Worm (Caenorhabditis elegans) whole organism, young adult: ENCODE measurements around the gene pals-20.

Experiments
- B0336.3 ChIP-seq: fragments of 200-800 bp; sonication (Bioruptor generic); IDR thresholded peaks from 2 replicates; pipeline ENCODE4 v1.3.6; 2022; ENCODE audit warnings: missing genetic modification characterization, missing compliant biosample characterization
- D2030.7 ChIP-seq: fragments of 200-800 bp; sonication (Bioruptor generic); IDR thresholded peaks from 2 replicates; pipeline ENCODE4 v1.3.6; 2022; ENCODE audit warnings: missing genetic modification reagents, missing genetic modification characterization, missing compliant biosample characterization
- F10E7.11 ChIP-seq: sonication (generic microtip); optimal IDR thresholded peaks from 2 replicates; lab custom pipeline; 2017; ENCODE audit warnings: mild to moderate bottlenecking, missing genetic modification characterization, moderate library complexity, missing compliant biosample characterization
- F37B4.10 ChIP-seq: fragments of 200-800 bp; sonication (Bioruptor generic); IDR thresholded peaks from 2 replicates; pipeline ENCODE4 v1.3.6; 2022; ENCODE audit warnings: missing genetic modification characterization, missing compliant biosample characterization
- F39B2.1 ChIP-seq: fragments of 200-800 bp; sonication (Bioruptor generic); IDR thresholded peaks from 2 replicates; pipeline ENCODE4 v1.3.6; 2022; ENCODE audit warnings: missing genetic modification reagents, missing genetic modification characterization, missing compliant biosample characterization
- F57A8.1 ChIP-seq: fragments of 200-800 bp; sonication (Bioruptor generic); optimal IDR thresholded peaks from 2 replicates; lab custom pipeline; 2018; ENCODE audit warnings: mild to moderate bottlenecking, missing genetic modification characterization, moderate library complexity, missing compliant biosample characterization
- Y79H2A.3 ChIP-seq: fragments of 200-800 bp; sonication (Bioruptor generic); conservative IDR thresholded peaks from 2 replicates; pipeline ENCODE4 v1.3.6; 2022; ENCODE audit warnings: missing genetic modification reagents, missing genetic modification characterization, missing compliant biosample characterization
- akir-1 ChIP-seq: fragments of 200-800 bp; sonication (Bioruptor generic); optimal IDR thresholded peaks from 2 replicates; lab custom pipeline; 2018; ENCODE audit warnings: mild to moderate bottlenecking, missing genetic modification characterization, moderate library complexity, missing compliant biosample characterization
- attf-3 ChIP-seq: fragments of 200-800 bp; sonication (Bioruptor generic); conservative IDR thresholded peaks from 2 replicates; pipeline ENCODE4 v1.3.6; 2022; ENCODE audit warnings: missing genetic modification reagents, missing genetic modification characterization, missing compliant biosample characterization
- attf-5 ChIP-seq: fragments of 200-800 bp; sonication (Bioruptor generic); optimal IDR thresholded peaks from 2 replicates; lab custom pipeline; 2018; ENCODE audit warnings: mild to moderate bottlenecking, missing genetic modification characterization, missing compliant biosample characterization
- attf-6 ChIP-seq: fragments of 200-800 bp; sonication (Bioruptor generic); IDR thresholded peaks from 2 replicates; pipeline ENCODE4 v1.3.6; 2022; ENCODE audit warnings: missing genetic modification reagents, missing genetic modification characterization, missing compliant biosample characterization
- ceh-27 ChIP-seq: fragments of 200-800 bp; sonication (Bioruptor generic); optimal IDR thresholded peaks from 2 replicates; lab custom pipeline; 2018; ENCODE audit warnings: mild to moderate bottlenecking, missing genetic modification characterization, moderate library complexity, missing compliant biosample characterization
- ceh-91 ChIP-seq: fragments of 200-800 bp; sonication (Bioruptor generic); IDR thresholded peaks from 2 replicates; pipeline ENCODE4 v1.3.6; 2022; ENCODE audit warnings: missing genetic modification reagents, missing genetic modification characterization, missing compliant biosample characterization
- chd-7 ChIP-seq: sonication (generic microtip); optimal IDR thresholded peaks from 2 replicates; lab custom pipeline; 2016; ENCODE audit warnings: mild to moderate bottlenecking, missing genetic modification characterization, moderate library complexity, missing compliant biosample characterization
- efl-1 ChIP-seq: fragments of 150-350 bp; optimal IDR thresholded peaks from 2 replicates; lab custom pipeline; 2014; ENCODE audit warnings: missing biosample characterization, missing genetic modification reagents, missing genetic modification characterization
- egl-44 ChIP-seq: fragments of 200-800 bp; sonication (Bioruptor generic); IDR thresholded peaks from 2 replicates; pipeline ENCODE4 v1.3.6; 2022; ENCODE audit warnings: missing genetic modification reagents, missing genetic modification characterization, missing compliant biosample characterization
- egrh-3 ChIP-seq: fragments of 200-800 bp; sonication (Bioruptor generic); IDR thresholded peaks from 2 replicates; pipeline ENCODE4 v1.3.6; 2022; ENCODE audit warnings: missing genetic modification reagents, missing genetic modification characterization, missing compliant biosample characterization
- fkh-3 ChIP-seq: sonication (generic microtip); optimal IDR thresholded peaks from 2 replicates; lab custom pipeline; 2016; ENCODE audit warnings: mild to moderate bottlenecking, missing genetic modification characterization, missing compliant biosample characterization
- him-1 ChIP-seq: sonication (generic microtip); optimal IDR thresholded peaks from 2 replicates; lab custom pipeline; 2016; ENCODE audit warnings: missing genotype, missing genetic modification reagents, missing genetic modification characterization, missing compliant biosample characterization
- hmg-1.2 ChIP-seq: fragments of 200-800 bp; sonication (Bioruptor generic); IDR thresholded peaks from 2 replicates; pipeline ENCODE4 v1.3.6; 2022; ENCODE audit warnings: missing genetic modification reagents, missing genetic modification characterization, missing compliant biosample characterization
- lag-1 ChIP-seq: fragments of 200-800 bp; sonication (Bioruptor generic); IDR thresholded peaks from 2 replicates; pipeline ENCODE4 v1.3.6; 2022; ENCODE audit warnings: missing genetic modification reagents, missing genetic modification characterization, missing compliant biosample characterization
- lin-35 ChIP-seq, 3 experiments: fragments of 150-350 bp in 2 of 3; sonication (generic microtip) in 1 of 3; optimal IDR thresholded peaks; 2 replicates each; lab custom pipeline; 2014 to 2018; ENCODE audit warnings: missing biosample characterization in 3 of 3, missing genetic modification characterization in 3 of 3, missing genetic modification reagents in 3 of 3
- lin-54 ChIP-seq: fragments of 200-800 bp; sonication (Bioruptor generic); optimal IDR thresholded peaks from 2 replicates; lab custom pipeline; 2018; ENCODE audit warnings: mild to moderate bottlenecking, missing genetic modification characterization, missing compliant biosample characterization
- lir-1 ChIP-seq: fragments of 200-800 bp; sonication (Bioruptor generic); conservative IDR thresholded peaks from 2 replicates; pipeline ENCODE4 v1.3.6; 2022; ENCODE audit warnings: missing genetic modification reagents, missing genetic modification characterization, missing compliant biosample characterization
- lsl-1 ChIP-seq: fragments of 200-800 bp; sonication (Bioruptor generic); optimal IDR thresholded peaks from 2 replicates; lab custom pipeline; 2018; ENCODE audit warnings: mild to moderate bottlenecking, missing genetic modification characterization, moderate library complexity, missing compliant biosample characterization
- lsy-27 ChIP-seq: sonication (generic microtip); optimal IDR thresholded peaks from 2 replicates; lab custom pipeline; 2017; ENCODE audit warnings: missing genetic modification characterization, mild to moderate bottlenecking, missing compliant biosample characterization, antibody characterized with exemption, missing genotype, borderline replicate concordance; ENCODE audit not compliant: insufficient read depth
- madf-3 ChIP-seq: fragments of 200-800 bp; sonication (Bioruptor generic); IDR thresholded peaks from 2 replicates; pipeline ENCODE4 v1.3.6; 2022; ENCODE audit warnings: missing genetic modification reagents, missing genetic modification characterization, missing compliant biosample characterization
- madf-8 ChIP-seq: fragments of 200-800 bp; sonication (Bioruptor generic); conservative IDR thresholded peaks from 2 replicates; pipeline ENCODE4 v1.3.6; 2022; ENCODE audit warnings: missing genetic modification reagents, missing genetic modification characterization, missing compliant biosample characterization
- mcd-1 ChIP-seq: fragments of 200-800 bp; sonication (Bioruptor generic); IDR thresholded peaks from 2 replicates; pipeline ENCODE4 v1.3.6; 2022; ENCODE audit warnings: missing genetic modification reagents, missing genetic modification characterization, missing compliant biosample characterization
- nhr-90 ChIP-seq: sonication (generic microtip); optimal IDR thresholded peaks from 2 replicates; lab custom pipeline; 2016; ENCODE audit warnings: missing genotype, mild to moderate bottlenecking, missing genetic modification characterization, missing compliant biosample characterization
- pbrm-1 ChIP-seq: fragments of 200-800 bp; sonication (Bioruptor generic); IDR thresholded peaks from 2 replicates; pipeline ENCODE4 v1.3.6; 2022; ENCODE audit warnings: missing genetic modification reagents, missing genetic modification characterization, missing compliant biosample characterization
- repo-1 ChIP-seq: sonication (generic microtip); optimal IDR thresholded peaks from 2 replicates; lab custom pipeline; 2017; ENCODE audit warnings: mild to moderate bottlenecking, missing genetic modification characterization, missing compliant biosample characterization
- sea-2 ChIP-seq: fragments of 200-800 bp; sonication (Bioruptor generic); IDR thresholded peaks from 2 replicates; pipeline ENCODE4 v1.3.6; 2022; ENCODE audit warnings: missing genetic modification characterization, missing compliant biosample characterization
- snpc-1.1 ChIP-seq: sonication (generic microtip); optimal IDR thresholded peaks from 2 replicates; lab custom pipeline; 2017; ENCODE audit warnings: missing genetic modification characterization, mild to moderate bottlenecking, missing compliant biosample characterization, antibody characterized with exemption, moderate library complexity, missing genotype, missing genetic modification reagents; ENCODE audit not compliant: insufficient read depth
- sptf-2 ChIP-seq: fragments of 200-800 bp; sonication (Bioruptor generic); optimal IDR thresholded peaks from 2 replicates; lab custom pipeline; 2018; ENCODE audit warnings: mild to moderate bottlenecking, missing genetic modification characterization, missing compliant biosample characterization
- tbp1 ChIP-seq: fragments of 200-800 bp; sonication (Bioruptor generic); optimal IDR thresholded peaks from 2 replicates; lab custom pipeline; 2018; ENCODE audit warnings: mild to moderate bottlenecking, missing genetic modification characterization, missing compliant biosample characterization
- xnd-1 ChIP-seq: sonication (generic microtip); optimal IDR thresholded peaks from 2 replicates; lab custom pipeline; 2016; ENCODE audit warnings: missing genotype, missing genetic modification reagents, missing genetic modification characterization, missing compliant biosample characterization
- zfh-2 ChIP-seq: fragments of 200-800 bp; sonication (Bioruptor generic); conservative IDR thresholded peaks from 2 replicates; pipeline ENCODE4 v1.3.6; 2022; ENCODE audit warnings: missing genetic modification reagents, missing genetic modification characterization, missing compliant biosample characterization
- ztf-22 ChIP-seq: fragments of 200-800 bp; sonication (Bioruptor generic); optimal IDR thresholded peaks from 2 replicates; lab custom pipeline; 2018; ENCODE audit warnings: mild to moderate bottlenecking, missing genetic modification characterization, moderate library complexity, missing compliant biosample characterization
- ztf-25 ChIP-seq: fragments of 200-800 bp; sonication (Bioruptor generic); IDR thresholded peaks from 2 replicates; pipeline ENCODE4 v1.3.6; 2022; ENCODE audit warnings: missing genetic modification reagents, missing genetic modification characterization, missing compliant biosample characterization
- ztf-28 ChIP-seq: fragments of 200-800 bp; sonication (Bioruptor generic); IDR thresholded peaks from 2 replicates; pipeline ENCODE4 v1.3.6; 2022; ENCODE audit warnings: missing genetic modification reagents, missing genetic modification characterization, missing compliant biosample characterization
- ztf-3 ChIP-seq: fragments of 200-800 bp; sonication (Bioruptor generic); optimal IDR thresholded peaks from 2 replicates; lab custom pipeline; 2018; ENCODE audit warnings: mild to moderate bottlenecking, missing genetic modification characterization, missing compliant biosample characterization

Gene pals-20

ce11 chrIII:1429275-1429674 lies 41.2 kb upstream of the pals-20 start (continued):
- TF ChIP-seq ztf-3 (GFP tag; lab: Kevin White, UChicago): no peak
- TF ChIP-seq ztf-28 (GFP tag; lab: Robert Waterston, UW): no peak

- TF ChIP-seq efl-1 (GFP tag; lab: Kevin White, UChicago): peak; percentile 14
- TF ChIP-seq lir-1 (GFP tag; lab: Robert Waterston, UW): no peak
- 0 out of 2 replicates have a peak, but pooled peaks have one; percentile 19 for TF ChIP-seq D2030.7 (GFP tag; lab: Robert Waterston, UW)
- TF ChIP-seq sptf-2 (GFP tag; lab: Kevin White, UChicago): no peak
- TF ChIP-seq nhr-90 (tag; lab: Kevin White, UChicago): no peak
- no peak for TF ChIP-seq lag-1 (GFP tag; lab: Robert Waterston, UW)
- no peak for TF ChIP-seq lsl-1 (GFP tag; lab: Kevin White, UChicago)
- TF ChIP-seq mcd-1: peak; percentile 61
- TF ChIP-seq egl-44 (GFP tag; lab: Robert Waterston, UW): no peak
- TF ChIP-seq lin-54 (GFP tag; lab: Kevin White, UChicago): peak; percentile 72
- TF ChIP-seq tbp1 (GFP tag; lab: Kevin White, UChicago): no peak
Measured at ce11 chrIII:1428448-1428847, 40.3 kb upstream of the pals-20 start.

- TF ChIP-seq ztf-22 (GFP tag; lab: Kevin White, UChicago): no peak
- TF ChIP-seq lsl-1 (GFP tag; lab: Kevin White, UChicago): peak; percentile 64
Measured at ce11 chrIII:1427126-1427525, 39.0 kb upstream of the pals-20 start, which contains the start of gene lelo-2. Gene lelo-2 (minus strand): TSS chrIII:1427226.

- TF ChIP-seq zfh-2 (GFP tag; lab: Robert Waterston, UW) (peak; percentile 93), attf-6 (0 out of 2 replicates have a peak, but pooled peaks have one; percentile 37), attf-3 (peak; percentile 36; the same call in 1 of the 2 replicates), lin-35 (GFP tag; optimal IDR thresholded peaks at IDR 0.05; lab: Kevin White, UChicago) (peak in 2 of 3 experiments; percentile 0 to 63), akir-1 (GFP tag; lab: Kevin White, UChicago) (no peak), B0336.3 (GFP tag; lab: Robert Waterston, UW) (peak; percentile 46; the same call in 1 of the 2 replicates), pbrm-1 (GFP tag; lab: Robert Waterston, UW) (peak; percentile 69; the same call in 1 of the 2 replicates), ztf-22 (GFP tag; lab: Kevin White, UChicago) (no peak), madf-8 (no peak), hmg-1.2 (GFP tag; lab: Robert Waterston, UW) (peak; percentile 100), F57A8.1 (no peak), him-1 (tag; lab: Kevin White, UChicago) (peak; percentile 48), fkh-3 (tag; lab: Kevin White, UChicago) (no peak), lsy-27 (tag; lab: Kevin White, UChicago) (peak; percentile 76), attf-5 (GFP tag; lab: Kevin White, UChicago) (peak; percentile 57), snpc-1.1 (peak; percentile 28), egrh-3 (GFP tag; lab: Robert Waterston, UW) (peak; percentile 76), xnd-1 (tag; lab: Kevin White, UChicago) (no peak), Y79H2A.3 (GFP tag; lab: Robert Waterston, UW) (no peak), F39B2.1 (GFP tag; lab: Robert Waterston, UW) (no peak), ceh-91 (0 out of 2 replicates have a peak, but pooled peaks have one; percentile 10), F10E7.11 (tag; lab: Kevin White, UChicago) (peak; percentile 59), chd-7 (tag; lab: Kevin White, UChicago) (peak; percentile 71), ztf-25 (GFP tag; lab: Robert Waterston, UW) (0 out of 2 replicates have a peak, but pooled peaks have one; percentile 47), ceh-27 (GFP tag; lab: Kevin White, UChicago) (peak; percentile 82), F37B4.10 (GFP tag; lab: Robert Waterston, UW) (no peak), repo-1 (tag; lab: Kevin White, UChicago) (peak; percentile 68), sea-2 (GFP tag; lab: Robert Waterston, UW) (0 out of 2 replicates have a peak, but pooled peaks have one; percentile 66), madf-3 (no peak; the same call in none of the 2 replicates)
Measured at ce11 chrIII:1424305-1424704, 36.2 kb upstream of the pals-20 start.
